Worm (Caenorhabditis elegans) whole organism, early embryonic: ENCODE measurements around the gene cyk-7.

Source experiments
- B0310.2 ChIP-seq: sonication (generic microtip); optimal IDR thresholded peaks from 2 replicates; lab custom pipeline; 2016; ENCODE audit warnings: mild to moderate bottlenecking, missing genetic modification characterization, missing compliant biosample characterization
- F13C5.2 ChIP-seq: sonication (generic microtip); optimal IDR thresholded peaks from 2 replicates; lab custom pipeline; 2017; ENCODE audit warnings: mild to moderate bottlenecking, missing genetic modification characterization, inconsistent platforms, missing compliant biosample characterization
- aly-1 ChIP-seq: sonication (generic microtip); optimal IDR thresholded peaks from 2 replicates; lab custom pipeline; 2016; ENCODE audit warnings: missing genetic modification characterization, missing compliant biosample characterization
- ama-1 ChIP-seq: fragments of 150-350 bp; optimal IDR thresholded peaks from 2 replicates; lab custom pipeline; 2014
- ceh-13 ChIP-seq: fragments of 200-800 bp; sonication (Bioruptor generic); optimal IDR thresholded peaks from 2 replicates; lab custom pipeline; 2018; ENCODE audit warnings: mild to moderate bottlenecking, missing genetic modification characterization, missing compliant biosample characterization
- ceh-36 ChIP-seq: sonication (generic microtip); optimal IDR thresholded peaks from 2 replicates; lab custom pipeline; 2016; ENCODE audit warnings: missing genetic modification characterization, inconsistent platforms, missing compliant biosample characterization
- ets-7 ChIP-seq: sonication (generic microtip); optimal IDR thresholded peaks from 2 replicates; lab custom pipeline; 2016; ENCODE audit warnings: missing genotype, missing genetic modification characterization, missing compliant biosample characterization
- flt-1 ChIP-seq: fragments of 200-800 bp; sonication (Bioruptor generic); IDR thresholded peaks from 2 replicates; pipeline ENCODE4 v1.3.6; 2022; ENCODE audit warnings: missing genetic modification characterization, missing compliant biosample characterization
- hmbx-1 ChIP-seq: sonication (generic microtip); optimal IDR thresholded peaks from 2 replicates; lab custom pipeline; 2016; ENCODE audit warnings: mild to moderate bottlenecking, missing genetic modification characterization, missing compliant biosample characterization
- hmg-4 ChIP-seq: fragments of 200-800 bp; sonication (Bioruptor generic); optimal IDR thresholded peaks from 2 replicates; lab custom pipeline; 2018; ENCODE audit warnings: mild to moderate bottlenecking, missing genetic modification characterization, missing compliant biosample characterization
- hnd-1 ChIP-seq: sonication (generic microtip); optimal IDR thresholded peaks from 2 replicates; lab custom pipeline; 2016; ENCODE audit warnings: missing genetic modification characterization, missing compliant biosample characterization
- pes-1 ChIP-seq: fragments of 200-800 bp; sonication (Bioruptor generic); IDR thresholded peaks from 2 replicates; pipeline ENCODE4 v1.3.6; 2022; ENCODE audit warnings: missing genetic modification reagents, missing genetic modification characterization, missing compliant biosample characterization
- scrt-1 ChIP-seq: fragments of 200-800 bp; sonication (Bioruptor generic); IDR thresholded peaks from 2 replicates; pipeline ENCODE4 v1.3.6; 2022; ENCODE audit warnings: missing genetic modification characterization, missing compliant biosample characterization
- sea-1 ChIP-seq: fragments of 200-800 bp; sonication (Bioruptor generic); conservative IDR thresholded peaks from 2 replicates; pipeline ENCODE4 v1.3.6; 2022; ENCODE audit warnings: missing genetic modification characterization, missing compliant biosample characterization
- tbx-11 ChIP-seq: fragments of 200-800 bp; sonication (Bioruptor generic); IDR thresholded peaks from 2 replicates; pipeline ENCODE4 v1.3.6; 2022; ENCODE audit warnings: missing genetic modification characterization, missing compliant biosample characterization
- tbx-37 ChIP-seq: fragments of 200-800 bp; sonication (Bioruptor generic); conservative IDR thresholded peaks from 2 replicates; pipeline ENCODE4 v1.3.6; 2022; ENCODE audit warnings: missing genetic modification reagents, missing genetic modification characterization, missing compliant biosample characterization
- tra-4 ChIP-seq: sonication (generic microtip); optimal IDR thresholded peaks from 2 replicates; lab custom pipeline; 2017; ENCODE audit warnings: missing genetic modification characterization, missing compliant biosample characterization

The cyk-7 gene

DNA sequence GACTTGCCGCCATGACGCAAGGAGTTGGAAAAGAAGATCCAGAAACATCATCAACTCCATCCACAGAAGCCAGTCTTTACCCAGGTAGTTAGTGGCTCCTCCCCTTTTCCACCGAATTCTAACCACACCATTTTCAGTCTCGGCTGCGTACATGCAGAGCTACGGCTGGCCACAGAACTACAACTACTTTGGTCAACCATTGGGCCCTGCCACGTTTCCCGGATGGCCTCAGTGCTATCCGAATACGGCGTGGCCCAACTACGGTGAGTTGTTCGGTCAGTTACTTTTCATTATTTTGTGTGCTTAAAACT, 19.8 kb upstream of the cyk-7 start:
- TF ChIP-seq ama-1 (lab: Kevin White, UChicago): no peak

DNA sequence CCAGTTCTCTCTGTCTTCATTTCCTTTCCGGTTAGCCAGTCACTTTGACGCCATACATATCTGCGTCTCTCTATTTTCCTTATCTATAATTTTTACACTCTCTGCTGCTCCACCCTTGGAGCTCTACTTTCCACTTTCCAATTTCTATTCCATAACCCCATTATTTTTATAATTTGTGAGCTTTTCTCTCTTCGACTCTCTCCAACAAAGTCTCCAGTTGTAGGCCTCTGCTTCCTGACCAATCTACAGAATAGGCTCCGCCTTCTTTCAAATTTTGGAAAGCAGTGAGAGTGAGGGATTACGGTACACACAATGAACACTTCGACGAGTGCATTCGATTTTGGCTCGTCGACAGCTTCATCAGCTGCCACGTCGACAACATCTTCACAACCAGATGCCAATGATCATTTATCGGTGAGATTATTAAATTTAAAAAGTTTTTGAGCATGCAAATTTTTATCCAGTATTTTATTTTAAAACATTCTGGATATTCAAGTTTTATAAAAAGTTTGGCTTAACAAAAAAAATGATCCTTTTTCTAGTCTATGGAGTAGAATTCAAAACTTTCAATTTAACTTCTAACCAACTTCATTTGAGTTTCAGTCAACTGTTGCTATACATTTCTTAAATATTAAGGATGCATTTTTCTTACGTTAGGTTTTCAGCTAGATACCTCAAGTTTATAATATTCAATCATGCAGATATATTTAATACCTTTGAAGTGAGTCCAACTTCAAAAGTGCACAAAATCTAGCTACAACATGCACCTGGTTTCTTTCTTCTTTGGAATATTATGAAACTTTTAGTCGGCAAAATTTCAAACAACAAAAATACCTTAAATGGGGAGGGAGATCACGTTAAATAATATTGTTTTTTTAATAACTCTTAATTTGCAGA, 19.2 kb upstream of the cyk-7 start, which contains the start of gene egl-5:
TSS of gene egl-5 (plus strand) at position 216 of the 897 bp plus-strand sequence.
- no peak for TF ChIP-seq flt-1 (GFP tag; lab: Robert Waterston, UW)

DNA sequence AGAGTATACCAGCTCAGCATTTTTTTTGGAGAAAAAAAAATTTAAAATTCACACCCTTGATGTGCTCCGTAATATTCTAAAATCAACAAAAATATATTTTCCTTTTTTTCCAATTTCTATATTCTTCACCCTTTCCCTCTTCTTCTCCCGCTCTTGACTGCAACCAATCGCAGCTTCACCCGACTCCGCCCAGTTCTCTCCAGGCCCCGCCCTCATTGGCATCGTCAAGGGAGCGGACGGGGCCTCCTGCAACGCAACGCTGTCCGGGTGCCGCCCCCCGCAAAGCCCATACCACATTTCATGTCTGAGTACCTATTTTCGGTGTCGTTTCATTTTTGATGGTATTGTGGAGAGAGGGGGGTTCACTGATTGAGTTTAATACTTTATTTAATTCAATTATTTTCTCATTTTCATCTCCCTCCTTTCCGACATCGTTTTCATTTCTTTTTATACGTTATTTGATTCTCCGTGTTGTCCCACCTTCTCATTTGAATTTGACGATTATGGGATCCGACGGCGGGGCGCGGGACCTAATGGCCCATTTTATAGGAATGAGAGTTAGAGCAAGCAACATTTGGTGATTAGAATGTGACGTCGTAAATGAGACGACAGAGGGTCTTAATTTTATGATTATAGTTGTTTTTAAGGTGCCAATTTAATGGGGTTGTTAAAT, 17.1 kb upstream of the cyk-7 start:
- no peak for TF ChIP-seq tbx-37
- TF ChIP-seq sea-1 (GFP tag; lab: Robert Waterston, UW): no peak
- TF ChIP-seq flt-1 (GFP tag; lab: Robert Waterston, UW): no peak
- no peak for TF ChIP-seq tra-4 (tag; lab: Kevin White, UChicago)
- no peak for TF ChIP-seq tbx-11 (GFP tag; lab: Robert Waterston, UW)
- TF ChIP-seq scrt-1: no peak
- TF ChIP-seq ets-7 (tag; lab: Kevin White, UChicago): no peak
- no peak for TF ChIP-seq aly-1 (tag; lab: Kevin White, UChicago)
- TF ChIP-seq B0310.2 (tag; lab: Kevin White, UChicago): no peak
- no peak for TF ChIP-seq hnd-1 (tag; lab: Kevin White, UChicago)
- no peak for TF ChIP-seq F13C5.2 (tag; lab: Kevin White, UChicago)
- no peak for TF ChIP-seq ceh-36 (tag; lab: Kevin White, UChicago)

DNA sequence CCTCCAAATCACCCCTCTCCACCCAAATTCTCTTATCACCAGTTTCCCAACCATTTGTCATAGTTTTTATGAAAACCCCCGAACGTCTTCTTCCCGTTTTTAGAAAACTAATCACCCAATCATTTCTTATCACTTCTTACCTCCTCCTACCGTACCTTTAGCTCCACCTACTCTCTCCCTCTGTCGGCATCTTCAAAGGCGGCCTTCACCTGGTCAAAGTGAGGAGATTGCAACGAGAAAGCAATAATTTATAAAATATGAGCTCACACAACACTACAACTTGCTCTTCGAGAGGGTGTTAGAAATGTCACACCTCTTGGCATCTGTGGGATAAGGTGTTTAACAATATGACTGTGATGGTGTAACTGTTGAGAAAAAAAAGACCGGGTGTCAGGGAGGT, 13.8 kb upstream of the cyk-7 start:
- TF ChIP-seq hmbx-1 (tag; lab: Kevin White, UChicago) (no peak), pes-1 (GFP tag; lab: Robert Waterston, UW) (no peak), tbx-37 (no peak), ets-7 (tag; lab: Kevin White, UChicago) (no peak), flt-1 (GFP tag; lab: Robert Waterston, UW) (no peak), hnd-1 (tag; lab: Kevin White, UChicago) (no peak), B0310.2 (tag; lab: Kevin White, UChicago) (no peak), tbx-11 (GFP tag; lab: Robert Waterston, UW) (no peak), scrt-1 (no peak), ceh-36 (tag; lab: Kevin White, UChicago) (no peak), F13C5.2 (tag; lab: Kevin White, UChicago) (no peak), aly-1 (tag; lab: Kevin White, UChicago) (no peak), ceh-13 (GFP tag; lab: Kevin White, UChicago) (no peak), ama-1 (lab: Kevin White, UChicago) (no peak), hmg-4 (GFP tag; lab: Kevin White, UChicago) (no peak), tra-4 (tag; lab: Kevin White, UChicago) (no peak), sea-1 (GFP tag; lab: Robert Waterston, UW) (no peak)

DNA sequence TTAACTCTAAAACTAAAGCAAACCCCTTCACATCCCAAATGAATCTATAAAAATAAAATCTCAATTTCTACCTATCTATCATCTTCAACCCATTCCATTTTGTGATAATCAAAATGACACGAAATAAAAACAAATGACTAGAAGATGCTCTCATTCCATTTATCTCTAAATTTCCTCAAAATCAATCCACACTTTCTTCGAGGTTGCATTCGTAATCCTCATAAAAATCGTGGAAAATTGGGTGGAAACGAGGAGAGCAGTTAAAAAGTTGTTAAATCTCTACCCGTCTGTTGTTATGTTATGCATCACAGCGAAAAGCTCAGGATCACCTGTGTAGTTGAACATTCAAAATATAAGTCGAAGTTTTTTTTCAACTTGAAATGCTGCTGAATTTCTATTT, 11.7 kb upstream of the cyk-7 start:
- no peak for TF ChIP-seq scrt-1
- no peak for TF ChIP-seq hnd-1 (tag; lab: Kevin White, UChicago)
- TF ChIP-seq sea-1 (GFP tag; lab: Robert Waterston, UW): no peak
- TF ChIP-seq aly-1 (tag; lab: Kevin White, UChicago): no peak
- no peak for TF ChIP-seq tbx-11 (GFP tag; lab: Robert Waterston, UW)
- TF ChIP-seq ceh-13 (GFP tag; lab: Kevin White, UChicago): no peak
- no peak for TF ChIP-seq flt-1 (GFP tag; lab: Robert Waterston, UW)
- TF ChIP-seq B0310.2 (tag; lab: Kevin White, UChicago): no peak
- TF ChIP-seq hmbx-1 (tag; lab: Kevin White, UChicago): no peak
- no peak for TF ChIP-seq tra-4 (tag; lab: Kevin White, UChicago)
- no peak for TF ChIP-seq ama-1 (lab: Kevin White, UChicago)
- no peak for TF ChIP-seq tbx-37
- no peak for TF ChIP-seq ets-7 (tag; lab: Kevin White, UChicago)
- no peak for TF ChIP-seq F13C5.2 (tag; lab: Kevin White, UChicago)
- TF ChIP-seq ceh-36 (tag; lab: Kevin White, UChicago): no peak
- TF ChIP-seq hmg-4 (GFP tag; lab: Kevin White, UChicago): no peak
- no peak for TF ChIP-seq pes-1 (GFP tag; lab: Robert Waterston, UW)

DNA sequence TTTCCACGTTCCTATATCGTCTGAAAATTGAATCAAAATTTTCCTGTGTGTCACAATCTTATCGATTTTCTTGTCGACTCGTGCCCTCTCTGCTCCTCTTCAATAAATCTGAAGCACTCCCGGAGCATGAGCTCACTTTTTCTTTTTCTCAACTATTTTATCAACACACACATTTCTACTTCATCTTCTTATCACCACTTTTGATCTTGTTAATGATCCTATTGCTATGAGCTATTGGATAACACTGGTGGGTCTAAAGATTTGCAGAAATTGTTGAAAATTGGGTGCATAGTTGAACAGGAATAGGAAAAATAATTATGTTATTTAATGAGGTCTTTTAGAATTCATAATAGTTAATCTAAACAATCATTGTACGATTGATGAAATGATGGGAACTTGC, 10.0 kb upstream of the cyk-7 start:
- TF ChIP-seq scrt-1: no peak

DNA sequence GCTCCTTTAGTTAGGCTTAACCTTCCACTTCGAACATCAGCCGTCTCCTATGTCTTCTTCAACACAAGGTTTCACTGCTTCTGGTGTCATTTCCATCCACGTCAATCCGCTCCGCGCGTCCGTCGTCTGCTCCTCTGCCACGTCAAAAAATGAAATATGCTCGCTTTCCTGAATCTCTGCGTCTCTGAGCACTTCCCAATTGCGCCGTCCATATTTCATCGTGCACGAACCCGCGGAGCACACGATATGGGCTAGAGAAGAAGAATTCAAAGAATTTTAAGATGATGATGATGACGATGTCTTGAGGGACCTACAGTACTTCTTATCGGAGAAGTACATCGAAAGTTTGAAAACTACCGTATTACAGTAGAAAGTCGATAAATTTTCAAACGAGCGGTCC, 2.2 kb downstream of the cyk-7 start:
- no peak for TF ChIP-seq ceh-13 (GFP tag; lab: Kevin White, UChicago)
- TF ChIP-seq ceh-36 (tag; lab: Kevin White, UChicago): no peak
- TF ChIP-seq tra-4 (tag; lab: Kevin White, UChicago): no peak
- TF ChIP-seq B0310.2 (tag; lab: Kevin White, UChicago): no peak
- TF ChIP-seq tbx-11 (GFP tag; lab: Robert Waterston, UW): no peak
- no peak for TF ChIP-seq sea-1 (GFP tag; lab: Robert Waterston, UW)
- no peak for TF ChIP-seq scrt-1
- TF ChIP-seq hmg-4 (GFP tag; lab: Kevin White, UChicago): no peak
- no peak for TF ChIP-seq ets-7 (tag; lab: Kevin White, UChicago)
- no peak for TF ChIP-seq tbx-37
